Fruit fly (Drosophila melanogaster): ENCODE data around the gene CG15814.
A peak's percentile ranks its signal among the peaks of the same experiment; 100 is the strongest.

CG15814 gene

dm6 chrX:17830211-17830616 is 19.9 kb downstream of the CG15814 start:
- TF ChIP-seq h (optimal IDR thresholded peaks at IDR 0.05) (no peak), ttk (optimal IDR thresholded peaks at IDR 0.05) (no peak), Myc (optimal IDR thresholded peaks at IDR 0.05) (no peak), psq (optimal IDR thresholded peaks at IDR 0.05) (no peak), Sin3A (optimal IDR thresholded peaks at IDR 0.05) (no peak), insv (optimal IDR thresholded peaks at IDR 0.05) (no peak)

- TF ChIP-seq Sin3A (optimal IDR thresholded peaks at IDR 0.05) (no peak), psq (optimal IDR thresholded peaks at IDR 0.05) (no peak), insv (optimal IDR thresholded peaks at IDR 0.05) (no peak), h (optimal IDR thresholded peaks at IDR 0.05) (no peak), ttk (optimal IDR thresholded peaks at IDR 0.05) (no peak), Myc (optimal IDR thresholded peaks at IDR 0.05) (no peak)
Measured at dm6 chrX:17829083-17829997, 20.8 kb downstream of the CG15814 start.

DNA sequence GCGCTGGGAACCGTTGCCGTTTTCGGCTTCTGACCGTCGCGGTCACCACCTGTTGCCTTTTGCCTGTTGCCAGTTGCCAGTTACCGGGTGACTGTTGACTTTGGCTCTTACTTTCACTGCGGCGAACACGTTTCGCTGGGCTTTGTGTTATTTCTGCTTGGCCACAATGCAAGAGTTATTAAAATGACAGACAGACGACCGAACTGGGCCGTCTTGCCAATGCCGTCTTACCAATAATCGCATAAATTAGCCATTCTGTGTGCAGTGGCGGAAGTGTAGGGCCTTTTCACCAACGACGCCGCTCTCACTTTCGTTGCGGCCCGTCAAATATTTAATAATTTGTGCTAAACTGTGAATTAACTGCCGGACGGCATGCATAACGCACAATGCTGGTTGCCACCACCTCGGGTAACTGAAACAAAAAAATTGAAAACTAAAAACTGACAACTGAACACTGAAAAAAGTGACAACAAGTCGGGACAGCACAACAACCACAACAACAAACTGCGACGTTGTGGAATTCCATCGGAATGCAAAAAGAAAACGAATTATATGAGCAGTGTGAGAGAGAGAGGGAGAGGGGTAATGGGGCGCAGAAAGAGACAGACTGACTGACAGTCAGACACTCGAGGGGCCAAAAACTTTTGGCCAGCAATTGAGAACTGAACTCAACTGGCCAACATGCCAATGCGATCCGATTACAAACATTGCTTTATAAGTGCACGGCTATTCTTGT is 21.7 kb downstream of the CG15814 start:
- TF ChIP-seq Myc (optimal IDR thresholded peaks at IDR 0.05) (no peak), psq (optimal IDR thresholded peaks at IDR 0.05) (no peak), h (optimal IDR thresholded peaks at IDR 0.05) (no peak), ttk (optimal IDR thresholded peaks at IDR 0.05) (no peak), Sin3A (optimal IDR thresholded peaks at IDR 0.05) (no peak), insv (optimal IDR thresholded peaks at IDR 0.05) (no peak)

DNA sequence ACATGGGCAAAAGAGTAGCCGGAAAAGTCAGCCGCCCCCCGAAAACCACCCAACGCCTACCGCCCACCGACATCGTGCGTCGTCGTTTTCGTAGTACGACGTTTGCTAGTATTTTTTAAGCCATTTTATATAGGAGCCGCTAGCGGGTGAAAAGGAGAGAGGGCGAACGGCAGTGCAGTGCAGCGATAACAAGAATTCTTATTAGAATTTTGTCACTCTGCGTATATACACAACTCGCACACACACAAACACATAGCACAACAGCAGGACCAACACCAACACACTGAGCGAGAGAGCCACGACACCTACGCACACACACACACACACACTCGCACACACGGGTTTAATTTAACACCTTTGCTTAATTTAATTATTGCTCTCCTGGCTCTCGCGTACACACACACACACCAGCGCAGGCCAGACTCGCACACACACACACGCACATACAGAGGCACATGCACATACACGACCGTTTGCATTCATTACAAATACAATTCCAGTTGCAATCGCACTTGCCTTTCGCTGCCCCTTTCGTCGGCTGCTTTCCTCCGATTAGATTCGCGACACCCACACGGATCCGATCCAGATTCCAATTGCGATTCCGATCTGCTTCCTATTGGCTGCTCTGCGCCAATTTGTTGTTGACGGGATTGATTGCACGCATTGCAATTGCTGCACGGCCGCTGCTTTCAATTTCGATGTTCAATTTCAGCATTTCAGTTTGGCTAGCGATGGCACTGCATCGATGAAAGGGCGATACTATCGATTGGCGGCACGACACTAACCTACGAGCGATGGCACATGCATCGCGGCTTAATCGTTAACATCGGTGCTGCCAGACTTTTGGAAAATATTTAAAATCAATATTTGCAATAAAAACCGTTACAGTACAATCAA is 23.1 kb downstream of the CG15814 start, which contains the start of gene Socs16D:
TSS of gene Socs16D (minus strand) at position 758 of the 897 bp plus-strand sequence.
- TF ChIP-seq insv (optimal IDR thresholded peaks at IDR 0.05): peak; percentile 100
- no peak for TF ChIP-seq Sin3A (optimal IDR thresholded peaks at IDR 0.05)

DNA sequence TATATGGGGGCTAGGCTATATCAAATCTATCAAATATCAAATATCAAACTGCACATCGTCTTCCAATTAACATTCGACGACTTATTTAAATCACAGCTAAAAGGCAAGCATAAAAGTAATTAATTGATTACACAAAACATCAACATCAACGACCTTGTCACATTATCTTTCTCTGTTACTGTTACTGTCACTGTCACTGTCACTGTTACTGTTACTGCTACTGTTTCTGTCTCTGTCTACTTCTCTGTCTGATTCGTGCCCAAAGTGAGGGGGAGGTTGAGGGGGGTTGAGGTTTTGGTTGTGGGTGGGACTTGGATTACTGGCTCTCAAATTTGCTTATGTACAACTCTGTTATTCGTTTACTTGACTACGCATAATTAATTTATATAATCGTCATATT is 28.7 kb downstream of the CG15814 start:
- TF ChIP-seq h (optimal IDR thresholded peaks at IDR 0.05) (no peak), psq (optimal IDR thresholded peaks at IDR 0.05) (no peak), Myc (optimal IDR thresholded peaks at IDR 0.05) (no peak), Sin3A (optimal IDR thresholded peaks at IDR 0.05) (no peak)

DNA sequence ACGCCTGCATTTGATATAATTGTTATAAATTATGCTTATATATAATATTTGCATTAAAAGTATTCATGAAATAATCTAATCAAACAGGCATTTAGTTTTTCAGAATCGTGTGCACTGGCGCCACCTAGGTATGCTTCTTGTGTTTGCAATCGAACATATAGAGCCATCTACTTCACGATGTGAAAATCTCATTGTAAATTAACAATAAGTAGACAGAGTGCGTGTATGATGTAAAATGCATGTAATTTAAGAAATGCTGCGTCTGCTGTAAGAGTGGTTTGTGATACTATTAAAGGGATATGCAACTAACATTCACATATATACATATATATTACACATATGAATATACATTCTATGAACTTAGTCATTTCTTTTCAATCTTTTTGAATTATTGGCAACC is 29.9 kb downstream of the CG15814 start:
- TF ChIP-seq psq (optimal IDR thresholded peaks at IDR 0.05) (no peak), h (optimal IDR thresholded peaks at IDR 0.05) (no peak), Myc (optimal IDR thresholded peaks at IDR 0.05) (no peak), Sin3A (optimal IDR thresholded peaks at IDR 0.05) (no peak), ttk (optimal IDR thresholded peaks at IDR 0.05) (no peak), insv (optimal IDR thresholded peaks at IDR 0.05) (no peak)

dm6 chrX:17819635-17820139 is 30.5 kb downstream of the CG15814 start, which contains the start of gene CG12986:
TSS of gene CG12986 (minus strand) at chrX:17819685.
- TF ChIP-seq insv (optimal IDR thresholded peaks at IDR 0.05) (no peak), h (optimal IDR thresholded peaks at IDR 0.05) (no peak), ttk (optimal IDR thresholded peaks at IDR 0.05) (no peak), Myc (optimal IDR thresholded peaks at IDR 0.05) (no peak), Sin3A (optimal IDR thresholded peaks at IDR 0.05) (no peak), psq (optimal IDR thresholded peaks at IDR 0.05) (no peak)

- TF ChIP-seq insv (optimal IDR thresholded peaks at IDR 0.05) (no peak), Myc (optimal IDR thresholded peaks at IDR 0.05) (no peak), Sin3A (optimal IDR thresholded peaks at IDR 0.05) (no peak), ttk (optimal IDR thresholded peaks at IDR 0.05) (no peak), psq (optimal IDR thresholded peaks at IDR 0.05) (no peak), h (optimal IDR thresholded peaks at IDR 0.05) (no peak)
Measured at dm6 chrX:17816437-17816836, 33.7 kb downstream of the CG15814 start.

dm6 chrX:17814783-17815182 is 35.4 kb downstream of the CG15814 start:
- TF ChIP-seq insv (optimal IDR thresholded peaks at IDR 0.05) (no peak), Sin3A (optimal IDR thresholded peaks at IDR 0.05) (no peak), Myc (optimal IDR thresholded peaks at IDR 0.05) (no peak), psq (optimal IDR thresholded peaks at IDR 0.05) (no peak), h (optimal IDR thresholded peaks at IDR 0.05) (no peak), ttk (optimal IDR thresholded peaks at IDR 0.05) (no peak)

- TF ChIP-seq ttk (optimal IDR thresholded peaks at IDR 0.05) (no peak), insv (optimal IDR thresholded peaks at IDR 0.05) (no peak), Myc (optimal IDR thresholded peaks at IDR 0.05) (no peak), psq (optimal IDR thresholded peaks at IDR 0.05) (no peak), Sin3A (optimal IDR thresholded peaks at IDR 0.05) (no peak), h (optimal IDR thresholded peaks at IDR 0.05) (no peak)
Measured at dm6 chrX:17812193-17812592, 37.9 kb downstream of the CG15814 start.

dm6 chrX:17806973-17807372 is 43.2 kb downstream of the CG15814 start:
- TF ChIP-seq ttk (optimal IDR thresholded peaks at IDR 0.05) (no peak), insv (optimal IDR thresholded peaks at IDR 0.05) (no peak), psq (optimal IDR thresholded peaks at IDR 0.05) (no peak), Myc (optimal IDR thresholded peaks at IDR 0.05) (no peak), h (optimal IDR thresholded peaks at IDR 0.05) (no peak), Sin3A (optimal IDR thresholded peaks at IDR 0.05) (no peak)

All from Kc167 (cell line).